Fruit fly (Drosophila melanogaster) ovary, adult (tissue): ENCODE data around the gene rtet.

Experiments
- CG17801 ChIP-seq: fragments of 200-800 bp; optimal IDR thresholded peaks from 2 replicates; lab custom pipeline; 2019; ENCODE audit warnings: missing biosample characterization, mild to moderate bottlenecking, missing genetic modification characterization, moderate library complexity; ENCODE audit not compliant: partially characterized antibody

The rtet gene

dm6 chr3R:21073141-21073540 lies 35.1 kb upstream of the rtet start, which contains the start of gene r-l:
Gene r-l (minus strand): TSS chr3R:21073319.
- no peak for TF ChIP-seq CG17801 (GFP tag; lab: Kevin White, UChicago)

- TF ChIP-seq CG17801 (GFP tag; lab: Kevin White, UChicago) = no peak
These were observed 34.5 kb upstream of the rtet start, which contains the start of gene dmrt93B for dm6 chr3R:21073707-21074106. Gene dmrt93B (plus strand): TSS chr3R:21074007.

dm6 chr3R:21077577-21077976 lies 30.7 kb upstream of the rtet start:
- TF ChIP-seq CG17801 (GFP tag; lab: Kevin White, UChicago) = no peak

- no peak for TF ChIP-seq CG17801 (GFP tag; lab: Kevin White, UChicago)
These were observed 30.0 kb upstream of the rtet start for dm6 chr3R:21078211-21078610.

- TF ChIP-seq CG17801 (GFP tag; lab: Kevin White, UChicago) = no peak
These were observed 29.3 kb upstream of the rtet start for dm6 chr3R:21078958-21079357.

dm6 chr3R:21080876-21081586 lies 27.2 kb upstream of the rtet start, which contains the start of gene HHEX:
Gene HHEX (minus strand): TSS chr3R:21080926.
- TF ChIP-seq CG17801 (GFP tag; lab: Kevin White, UChicago) = no peak

dm6 chr3R:21084979-21085378 lies 23.3 kb upstream of the rtet start:
- no peak for TF ChIP-seq CG17801 (GFP tag; lab: Kevin White, UChicago)

dm6 chr3R:21089416-21089815 lies 18.8 kb upstream of the rtet start:
- no peak for TF ChIP-seq CG17801 (GFP tag; lab: Kevin White, UChicago)

dm6 chr3R:21090230-21091021 lies 17.8 kb upstream of the rtet start:
- TF ChIP-seq CG17801 (GFP tag; lab: Kevin White, UChicago) = no peak

- TF ChIP-seq CG17801 (GFP tag; lab: Kevin White, UChicago) = no peak
These were observed 16.7 kb upstream of the rtet start for dm6 chr3R:21091500-21091899.

dm6 chr3R:21092036-21092435 lies 16.2 kb upstream of the rtet start:
- no peak for TF ChIP-seq CG17801 (GFP tag; lab: Kevin White, UChicago)

dm6 chr3R:21092829-21093228 lies 15.4 kb upstream of the rtet start:
- TF ChIP-seq CG17801 (GFP tag; lab: Kevin White, UChicago) = no peak

- no peak for TF ChIP-seq CG17801 (GFP tag; lab: Kevin White, UChicago)
These were observed 14.0 kb upstream of the rtet start for dm6 chr3R:21094292-21094691.

- TF ChIP-seq CG17801 (GFP tag; lab: Kevin White, UChicago) = no peak
These were observed 11.6 kb upstream of the rtet start for dm6 chr3R:21096532-21097143.

dm6 chr3R:21097160-21097559 lies 11.1 kb upstream of the rtet start:
- no peak for TF ChIP-seq CG17801 (GFP tag; lab: Kevin White, UChicago)
